Worm (Caenorhabditis elegans) whole organism, young adult: Measurements from ENCODE around the gene srx-10.

Experiments
- B0019.2 ChIP-seq: fragments of 200-800 bp; sonication (Bioruptor generic); conservative IDR thresholded peaks from 2 replicates; pipeline ENCODE4 v1.3.6; 2022; ENCODE audit warnings: missing genetic modification reagents, missing genetic modification characterization, missing compliant biosample characterization
- B0035.1 ChIP-seq: sonication (generic microtip); optimal IDR thresholded peaks from 2 replicates; lab custom pipeline; 2016; ENCODE audit warnings: missing genetic modification characterization, mild to moderate bottlenecking, missing compliant biosample characterization, missing genotype, missing genetic modification reagents
- B0336.3 ChIP-seq: fragments of 200-800 bp; sonication (Bioruptor generic); IDR thresholded peaks from 2 replicates; pipeline ENCODE4 v1.3.6; 2022; ENCODE audit warnings: missing genetic modification characterization, missing compliant biosample characterization
- F10E7.11 ChIP-seq: sonication (generic microtip); optimal IDR thresholded peaks from 2 replicates; lab custom pipeline; 2017; ENCODE audit warnings: mild to moderate bottlenecking, missing genetic modification characterization, moderate library complexity, missing compliant biosample characterization
- F22D6.2 ChIP-seq: sonication (generic microtip); optimal IDR thresholded peaks from 2 replicates; lab custom pipeline; 2016; ENCODE audit warnings: mild to moderate bottlenecking, missing genetic modification characterization, missing compliant biosample characterization
- F23B12.7 ChIP-seq: sonication (generic microtip); optimal IDR thresholded peaks from 2 replicates; lab custom pipeline; 2017; ENCODE audit warnings: missing genetic modification characterization, mild to moderate bottlenecking, missing compliant biosample characterization, antibody characterized with exemption, moderate library complexity; ENCODE audit not compliant: insufficient read depth
- F37B4.10 ChIP-seq: fragments of 200-800 bp; sonication (Bioruptor generic); IDR thresholded peaks from 2 replicates; pipeline ENCODE4 v1.3.6; 2022; ENCODE audit warnings: missing genetic modification characterization, missing compliant biosample characterization
- F39B2.1 ChIP-seq: fragments of 200-800 bp; sonication (Bioruptor generic); IDR thresholded peaks from 2 replicates; pipeline ENCODE4 v1.3.6; 2022; ENCODE audit warnings: missing genetic modification reagents, missing genetic modification characterization, missing compliant biosample characterization
- F49E8.2 ChIP-seq: sonication (generic microtip); optimal IDR thresholded peaks from 3 replicates; lab custom pipeline; 2017; ENCODE audit warnings: missing genetic modification characterization, mild to moderate bottlenecking, missing compliant biosample characterization, antibody characterized with exemption, moderate library complexity; ENCODE audit not compliant: insufficient read depth
- F57C9.4 ChIP-seq: sonication (generic microtip); optimal IDR thresholded peaks from 2 replicates; lab custom pipeline; 2017; ENCODE audit warnings: mild to moderate bottlenecking, missing genetic modification characterization, missing compliant biosample characterization
- K12H6.12 ChIP-seq: fragments of 200-800 bp; sonication (Bioruptor generic); optimal IDR thresholded peaks from 2 replicates; lab custom pipeline; 2018; ENCODE audit warnings: mild to moderate bottlenecking, missing genetic modification characterization, missing compliant biosample characterization
- T26A5.8 ChIP-seq: sonication (generic microtip); optimal IDR thresholded peaks from 2 replicates; lab custom pipeline; 2016; ENCODE audit warnings: missing genetic modification characterization, missing compliant biosample characterization
- Y56A3A.18 ChIP-seq: fragments of 200-800 bp; sonication (Bioruptor generic); IDR thresholded peaks from 2 replicates; pipeline ENCODE4 v1.3.6; 2022; ENCODE audit warnings: missing genetic modification reagents, missing genetic modification characterization, missing compliant biosample characterization
- Y79H2A.3 ChIP-seq: fragments of 200-800 bp; sonication (Bioruptor generic); conservative IDR thresholded peaks from 2 replicates; pipeline ENCODE4 v1.3.6; 2022; ENCODE audit warnings: missing genetic modification reagents, missing genetic modification characterization, missing compliant biosample characterization
- bed-1 ChIP-seq: fragments of 200-800 bp; sonication (Bioruptor generic); IDR thresholded peaks from 2 replicates; pipeline ENCODE4 v1.3.6; 2022; ENCODE audit warnings: missing genetic modification reagents, missing genetic modification characterization, missing compliant biosample characterization
- ccch-3 ChIP-seq: fragments of 200-800 bp; sonication (Bioruptor generic); optimal IDR thresholded peaks from 2 replicates; lab custom pipeline; 2018; ENCODE audit warnings: mild to moderate bottlenecking, missing genetic modification characterization, missing compliant biosample characterization
- ceh-100 ChIP-seq: fragments of 200-800 bp; sonication (Bioruptor generic); IDR thresholded peaks from 2 replicates; pipeline ENCODE4 v1.3.6; 2022; ENCODE audit warnings: missing genetic modification reagents, missing genetic modification characterization, missing compliant biosample characterization
- ceh-58 ChIP-seq: fragments of 200-800 bp; sonication (Bioruptor generic); IDR thresholded peaks from 2 replicates; pipeline ENCODE4 v1.3.6; 2022; ENCODE audit warnings: missing genetic modification characterization, missing compliant biosample characterization
- ceh-79 ChIP-seq: sonication (generic microtip); optimal IDR thresholded peaks from 2 replicates; lab custom pipeline; 2017; ENCODE audit warnings: mild to moderate bottlenecking, missing genetic modification characterization, missing compliant biosample characterization
- dox-1 ChIP-seq: fragments of 200-800 bp; sonication (Bioruptor generic); IDR thresholded peaks from 2 replicates; pipeline ENCODE4 v1.3.6; 2022; ENCODE audit warnings: missing genetic modification reagents, missing genetic modification characterization, missing compliant biosample characterization
- efl-1 ChIP-seq: fragments of 150-350 bp; optimal IDR thresholded peaks from 2 replicates; lab custom pipeline; 2014; ENCODE audit warnings: missing biosample characterization, missing genetic modification reagents, missing genetic modification characterization
- hlh-12 ChIP-seq: sonication (generic microtip); optimal IDR thresholded peaks from 2 replicates; lab custom pipeline; 2016; ENCODE audit warnings: missing genetic modification characterization, missing compliant biosample characterization
- hmg-20 ChIP-seq: fragments of 200-800 bp; sonication (Bioruptor generic); IDR thresholded peaks from 2 replicates; pipeline ENCODE4 v1.3.6; 2022; ENCODE audit warnings: missing genetic modification reagents, missing genetic modification characterization, missing compliant biosample characterization
- hrde-1 ChIP-seq: sonication (generic microtip); optimal IDR thresholded peaks from 2 replicates; lab custom pipeline; 2016; ENCODE audit warnings: missing genetic modification characterization, mild to moderate bottlenecking, missing compliant biosample characterization, moderate library complexity, missing genotype, missing genetic modification reagents, borderline replicate concordance
- hsf-1 ChIP-seq: fragments of 200-800 bp; sonication (Bioruptor generic); IDR thresholded peaks from 2 replicates; pipeline ENCODE4 v1.3.6; 2022; ENCODE audit warnings: missing genetic modification reagents, missing genetic modification characterization, missing compliant biosample characterization
- lag-1 ChIP-seq: fragments of 200-800 bp; sonication (Bioruptor generic); IDR thresholded peaks from 2 replicates; pipeline ENCODE4 v1.3.6; 2022; ENCODE audit warnings: missing genetic modification reagents, missing genetic modification characterization, missing compliant biosample characterization
- lin-26 ChIP-seq: fragments of 200-800 bp; sonication (Bioruptor generic); IDR thresholded peaks from 2 replicates; pipeline ENCODE4 v1.3.6; 2022; ENCODE audit warnings: missing genetic modification reagents, missing genetic modification characterization, missing compliant biosample characterization
- lin-40 ChIP-seq: sonication (generic microtip); optimal IDR thresholded peaks from 2 replicates; lab custom pipeline; 2016; ENCODE audit warnings: missing genetic modification characterization, mild to moderate bottlenecking, missing compliant biosample characterization, missing genotype, missing genetic modification reagents
- lin-54 ChIP-seq: fragments of 200-800 bp; sonication (Bioruptor generic); optimal IDR thresholded peaks from 2 replicates; lab custom pipeline; 2018; ENCODE audit warnings: mild to moderate bottlenecking, missing genetic modification characterization, missing compliant biosample characterization
- madf-8 ChIP-seq: fragments of 200-800 bp; sonication (Bioruptor generic); conservative IDR thresholded peaks from 2 replicates; pipeline ENCODE4 v1.3.6; 2022; ENCODE audit warnings: missing genetic modification reagents, missing genetic modification characterization, missing compliant biosample characterization
- nfyb-1 ChIP-seq: fragments of 200-800 bp; sonication (Bioruptor generic); IDR thresholded peaks from 2 replicates; pipeline ENCODE4 v1.3.6; 2022; ENCODE audit warnings: missing genetic modification reagents, missing genetic modification characterization, missing compliant biosample characterization
- nhr-120 ChIP-seq: fragments of 200-800 bp; sonication (Bioruptor generic); IDR thresholded peaks from 2 replicates; pipeline ENCODE4 v1.3.6; 2022; ENCODE audit warnings: missing genetic modification characterization, missing compliant biosample characterization
- nhr-27 ChIP-seq: fragments of 200-800 bp; sonication (Bioruptor generic); optimal IDR thresholded peaks from 2 replicates; lab custom pipeline; 2018; ENCODE audit warnings: mild to moderate bottlenecking, missing genetic modification characterization, moderate library complexity, missing compliant biosample characterization
- nhr-80 ChIP-seq: sonication (generic microtip); optimal IDR thresholded peaks from 2 replicates; lab custom pipeline; 2016; ENCODE audit warnings: missing genetic modification characterization, missing compliant biosample characterization
- repo-1 ChIP-seq: sonication (generic microtip); optimal IDR thresholded peaks from 2 replicates; lab custom pipeline; 2017; ENCODE audit warnings: mild to moderate bottlenecking, missing genetic modification characterization, missing compliant biosample characterization
- snpc-1.3 ChIP-seq: sonication (generic microtip); optimal IDR thresholded peaks from 2 replicates; lab custom pipeline; 2017; ENCODE audit warnings: missing genetic modification characterization, mild to moderate bottlenecking, missing compliant biosample characterization, antibody characterized with exemption, moderate library complexity, missing genotype, missing genetic modification reagents; ENCODE audit not compliant: insufficient read depth
- snpc-3.4 ChIP-seq: sonication (generic microtip); optimal IDR thresholded peaks from 2 replicates; lab custom pipeline; 2017; ENCODE audit warnings: missing genetic modification characterization, mild to moderate bottlenecking, missing compliant biosample characterization, antibody characterized with exemption, moderate library complexity, missing genotype, missing genetic modification reagents
- tbp1 ChIP-seq: fragments of 200-800 bp; sonication (Bioruptor generic); optimal IDR thresholded peaks from 2 replicates; lab custom pipeline; 2018; ENCODE audit warnings: mild to moderate bottlenecking, missing genetic modification characterization, missing compliant biosample characterization
- tbx-9 ChIP-seq: sonication (generic microtip); optimal IDR thresholded peaks from 2 replicates; lab custom pipeline; 2016; ENCODE audit warnings: borderline replicate concordance, missing genetic modification characterization, inconsistent platforms, missing compliant biosample characterization
- tlf-1 ChIP-seq: fragments of 200-800 bp; sonication (Bioruptor generic); optimal IDR thresholded peaks from 2 replicates; lab custom pipeline; 2018; ENCODE audit warnings: mild to moderate bottlenecking, missing genetic modification characterization, missing compliant biosample characterization
- unc-62 ChIP-seq: fragments of 150-350 bp; optimal IDR thresholded peaks from 2 replicates; lab custom pipeline; 2014; ENCODE audit warnings: missing biosample characterization, missing genetic modification reagents, missing genetic modification characterization
- zfh-2 ChIP-seq: fragments of 200-800 bp; sonication (Bioruptor generic); conservative IDR thresholded peaks from 2 replicates; pipeline ENCODE4 v1.3.6; 2022; ENCODE audit warnings: missing genetic modification reagents, missing genetic modification characterization, missing compliant biosample characterization
- ztf-18 ChIP-seq: sonication (generic microtip); optimal IDR thresholded peaks from 2 replicates; lab custom pipeline; 2016; ENCODE audit warnings: missing genotype, mild to moderate bottlenecking, missing genetic modification characterization, missing compliant biosample characterization

srx-10 gene

ce11 chrV:13955370-13956089 lies 9.2 kb upstream of the srx-10 start:
- TF ChIP-seq ccch-3 (GFP tag; lab: Kevin White, UChicago) = no peak
- TF ChIP-seq nfyb-1 (GFP tag; lab: Robert Waterston, UW) = no peak
- peak; percentile 63 for TF ChIP-seq unc-62 (GFP tag; lab: Kevin White, UChicago)
- TF ChIP-seq dox-1 (GFP tag; lab: Robert Waterston, UW) = no peak
- TF ChIP-seq ceh-79 (tag; lab: Kevin White, UChicago) = no peak

DNA sequence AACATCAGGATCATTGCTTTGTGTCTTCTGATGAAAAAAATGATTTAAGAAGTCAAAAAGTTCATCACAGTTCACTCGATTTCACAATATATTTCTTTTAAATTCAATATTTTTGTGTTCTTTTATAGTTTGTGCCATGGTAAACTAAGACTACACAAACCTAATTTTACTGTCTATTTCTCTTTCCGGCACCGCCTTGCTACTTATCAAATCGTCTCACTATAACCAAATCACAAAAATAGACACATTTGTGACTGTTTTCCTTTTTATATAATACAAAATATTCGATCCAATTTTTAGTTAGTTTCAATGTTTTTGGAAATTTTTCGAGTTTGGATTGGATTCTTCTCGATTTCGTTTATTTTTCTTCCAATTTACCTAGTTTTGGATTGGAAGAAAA lies 7.8 kb upstream of the srx-10 start, which contains the start of gene swt-6:
Gene swt-6, plus strand, starts transcription at position 301 of the 400 bp plus-strand sequence.
- no peak for TF ChIP-seq K12H6.12 (tag; lab: Kevin White, UChicago)
- no peak for TF ChIP-seq zfh-2 (GFP tag; lab: Robert Waterston, UW)
- TF ChIP-seq hrde-1 (tag; lab: Kevin White, UChicago) = no peak
- no peak for TF ChIP-seq F49E8.2
- TF ChIP-seq hsf-1 (GFP tag; lab: Robert Waterston, UW) = no peak
- TF ChIP-seq tbp1 (GFP tag; lab: Kevin White, UChicago) = no peak
- TF ChIP-seq ztf-18 (tag; lab: Kevin White, UChicago) = no peak
- no peak for TF ChIP-seq Y79H2A.3
- TF ChIP-seq snpc-1.3 (tag; lab: Kevin White, UChicago) = no peak
- TF ChIP-seq nhr-80 = no peak
- TF ChIP-seq B0019.2 = no peak
- no peak for TF ChIP-seq repo-1 (tag; lab: Kevin White, UChicago)
- no peak for TF ChIP-seq B0336.3 (GFP tag; lab: Robert Waterston, UW)
- TF ChIP-seq T26A5.8 (tag; lab: Kevin White, UChicago) = no peak
- TF ChIP-seq F37B4.10 (GFP tag; lab: Robert Waterston, UW) = no peak
- no peak for TF ChIP-seq dox-1 (GFP tag; lab: Robert Waterston, UW)
- no peak for TF ChIP-seq madf-8 (GFP tag; lab: Robert Waterston, UW)

DNA sequence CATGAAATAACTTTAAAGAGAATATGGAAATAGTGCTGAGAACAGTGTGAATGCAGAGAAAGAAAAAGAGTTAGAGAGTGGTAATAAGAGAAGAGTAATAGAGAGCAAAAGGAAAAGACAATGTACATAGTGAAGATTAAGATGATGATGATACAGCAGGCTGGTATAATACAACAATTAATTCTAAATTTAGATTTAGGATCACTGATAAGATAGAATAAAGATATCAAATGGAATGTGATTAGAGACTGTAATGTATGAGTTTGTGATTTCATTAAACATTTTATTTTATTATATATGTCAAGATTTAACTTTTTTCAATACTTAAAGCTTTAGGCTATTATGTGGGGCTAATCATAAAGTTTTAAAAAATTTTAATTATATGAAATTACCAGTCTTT lies 6.9 kb upstream of the srx-10 start, which contains the start of gene R10D12.8:
Gene R10D12.8, minus strand, starts transcription at position 101 of the 400 bp plus-strand sequence.
- TF ChIP-seq nhr-27 (tag; lab: Kevin White, UChicago) = no peak
- TF ChIP-seq tbx-9 = no peak
- no peak for TF ChIP-seq efl-1 (GFP tag; lab: Kevin White, UChicago)
- TF ChIP-seq K12H6.12 (tag; lab: Kevin White, UChicago) = no peak
- TF ChIP-seq F57C9.4 = no peak
- no peak for TF ChIP-seq T26A5.8 (tag; lab: Kevin White, UChicago)
- TF ChIP-seq F23B12.7 (tag; lab: Kevin White, UChicago) = no peak
- no peak for TF ChIP-seq ceh-58 (GFP tag; lab: Robert Waterston, UW)
- TF ChIP-seq lag-1 (GFP tag; lab: Robert Waterston, UW) = no peak
- no peak for TF ChIP-seq F39B2.1
- no peak for TF ChIP-seq lin-40 (tag; lab: Kevin White, UChicago)
- no peak for TF ChIP-seq F22D6.2 (tag; lab: Kevin White, UChicago)
- no peak for TF ChIP-seq ceh-100
- TF ChIP-seq F10E7.11 = no peak
- TF ChIP-seq, all 124 proteins: peak for 0

ce11 chrV:13949752-13950151 lies 3.5 kb upstream of the srx-10 start, which contains the start of gene R10D12.7:
TSS of gene R10D12.7 (plus strand) at chrV:13950052.
- TF ChIP-seq unc-62 (GFP tag; lab: Kevin White, UChicago) = no peak
- TF ChIP-seq hlh-12 = no peak
- TF ChIP-seq lin-26 = no peak
- no peak for TF ChIP-seq B0035.1 (tag; lab: Kevin White, UChicago)
- no peak for TF ChIP-seq F37B4.10 (GFP tag; lab: Robert Waterston, UW)
- no peak for TF ChIP-seq ztf-18 (tag; lab: Kevin White, UChicago)
- TF ChIP-seq bed-1 (GFP tag; lab: Robert Waterston, UW) = no peak
- no peak for TF ChIP-seq hmg-20 (GFP tag; lab: Robert Waterston, UW)
- TF ChIP-seq F39B2.1 = no peak
- no peak for TF ChIP-seq tlf-1
- TF ChIP-seq repo-1 (tag; lab: Kevin White, UChicago) = no peak
- TF ChIP-seq nhr-120 (GFP tag; lab: Robert Waterston, UW) = no peak
- TF ChIP-seq snpc-3.4 = no peak
- TF ChIP-seq Y56A3A.18 (GFP tag; lab: Robert Waterston, UW) = no peak
- no peak for TF ChIP-seq lin-40 (tag; lab: Kevin White, UChicago)
- no peak for TF ChIP-seq F49E8.2
- no peak for TF ChIP-seq lin-54 (GFP tag; lab: Kevin White, UChicago)
